Fruit fly (Drosophila melanogaster): Measurements from ENCODE around the gene cal1.

- no peak for TF ChIP-seq usp (GFP tag; optimal IDR thresholded peaks at IDR 0.05)
- no peak for TF ChIP-seq CG8478 (optimal IDR thresholded peaks at IDR 0.05)
- no peak for TF ChIP-seq pan (optimal IDR thresholded peaks at IDR 0.05)
- no peak for TF ChIP-seq psq (optimal IDR thresholded peaks at IDR 0.05)
- TF ChIP-seq Dll (optimal IDR thresholded peaks at IDR 0.05), result peak; percentile 13
Observed at dm6 chr3R:17061736-17062371, 26.2 kb upstream of the cal1 start.

Measured in whole organism.